Worm (Caenorhabditis elegans): ENCODE results near the gene F57B1.1.

Gene F57B1.1

ce11 chrV:13184137-13184536 is 11.3 kb downstream of the F57B1.1 start, which contains the start of gene T09E8.4:
Gene T09E8.4 (minus strand): TSS chrV:13184237.
- TF ChIP-seq lsy-12 (tag; optimal IDR thresholded peaks at IDR 0.05) (no peak), daf-12 (tag; optimal IDR thresholded peaks at IDR 0.05) (no peak), nhr-77 (tag; optimal IDR thresholded peaks at IDR 0.05) (no peak), fkh-10 (GFP tag; optimal IDR thresholded peaks at IDR 0.05) (no peak)

- TF ChIP-seq jun-1 (tag; optimal IDR thresholded peaks at IDR 0.05) (no peak), fos-1 (tag; optimal IDR thresholded peaks at IDR 0.05) (no peak), skn-1 (tag; optimal IDR thresholded peaks at IDR 0.05) (no peak), nhr-43 (tag; optimal IDR thresholded peaks at IDR 0.05; ENCODE audit: poor library complexity, severe bottlenecking) (no peak), zag-1 (tag; optimal IDR thresholded peaks at IDR 0.05) (no peak), ceh-82 (tag; optimal IDR thresholded peaks at IDR 0.05) (no peak), lin-15B (tag; optimal IDR thresholded peaks at IDR 0.05) (no peak), fkh-10 (GFP tag; optimal IDR thresholded peaks at IDR 0.05) (no peak), nhr-25 (tag; optimal IDR thresholded peaks at IDR 0.05) (no peak), aly-2 (tag; optimal IDR thresholded peaks at IDR 0.05) (no peak), ama-1 (optimal IDR thresholded peaks at IDR 0.05) (no peak), elt-2 (tag; optimal IDR thresholded peaks at IDR 0.05) (no peak)
Observed at ce11 chrV:13181450-13181849, 14.0 kb downstream of the F57B1.1 start.

- no peak for TF ChIP-seq elt-1 (tag; optimal IDR thresholded peaks at IDR 0.05)
- TF ChIP-seq skn-1 (tag; optimal IDR thresholded peaks at IDR 0.05) = no peak
- no peak for TF ChIP-seq lin-39 (tag; optimal IDR thresholded peaks at IDR 0.05)
Observed at ce11 chrV:13179986-13180591, 15.4 kb downstream of the F57B1.1 start, which contains the start of gene cni-1. Gene cni-1 (plus strand): TSS chrV:13180330.

- TF ChIP-seq fkh-2 (tag; optimal IDR thresholded peaks at IDR 0.05) = no peak
- no peak for TF ChIP-seq ztf-4 (tag; optimal IDR thresholded peaks at IDR 0.05)
- TF ChIP-seq sea-2 (GFP tag; optimal IDR thresholded peaks at IDR 0.05) = no peak
- no peak for TF ChIP-seq mml-1 (tag; optimal IDR thresholded peaks at IDR 0.05)
- no peak for TF ChIP-seq ZK546.5 (tag; optimal IDR thresholded peaks at IDR 0.05)
- TF ChIP-seq unc-39 (tag; optimal IDR thresholded peaks at IDR 0.05) = no peak
- no peak for TF ChIP-seq egl-27 (tag; optimal IDR thresholded peaks at IDR 0.05)
- no peak for TF ChIP-seq nhr-12 (tag; optimal IDR thresholded peaks at IDR 0.05)
- no peak for TF ChIP-seq nhr-28 (tag; optimal IDR thresholded peaks at IDR 0.05)
- TF ChIP-seq nhr-23 (tag; optimal IDR thresholded peaks at IDR 0.05) = no peak
Observed at ce11 chrV:13176814-13177213, 18.6 kb downstream of the F57B1.1 start.

ce11 chrV:13176117-13176753 is 19.2 kb downstream of the F57B1.1 start, which contains the start of gene him-17:
Gene him-17 (plus strand): TSS chrV:13176711.
- TF ChIP-seq snpc-4 (tag; optimal IDR thresholded peaks at IDR 0.05) (peak; percentile 55), ztf-4 (tag; optimal IDR thresholded peaks at IDR 0.05) (no peak), nhr-43 (tag; optimal IDR thresholded peaks at IDR 0.05; ENCODE audit: poor library complexity, severe bottlenecking) (peak; percentile 69), unc-62 (GFP tag; optimal IDR thresholded peaks at IDR 0.05) (no peak), unc-39 (tag; optimal IDR thresholded peaks at IDR 0.05) (no peak), aly-2 (tag; optimal IDR thresholded peaks at IDR 0.05) (peak; percentile 69), hmg-11 (tag; optimal IDR thresholded peaks at IDR 0.05) (peak; percentile 82), nhr-67 (tag; optimal IDR thresholded peaks at IDR 0.05) (peak; percentile 4), nhr-23 (tag; optimal IDR thresholded peaks at IDR 0.05) (peak; percentile 37), pqm-1 (tag; optimal IDR thresholded peaks at IDR 0.05) (no peak), elt-2 (tag; optimal IDR thresholded peaks at IDR 0.05) (peak; percentile 34), pha-4 (tag; optimal IDR thresholded peaks at IDR 0.05) (peak; percentile 57)

ce11 chrV:13173718-13174117 is 21.7 kb downstream of the F57B1.1 start:
- no peak for TF ChIP-seq unc-39 (tag; optimal IDR thresholded peaks at IDR 0.05)
- no peak for TF ChIP-seq egl-27 (tag; optimal IDR thresholded peaks at IDR 0.05)
- no peak for TF ChIP-seq ZK546.5 (tag; optimal IDR thresholded peaks at IDR 0.05)
- TF ChIP-seq ceh-28 (tag; optimal IDR thresholded peaks at IDR 0.05) = no peak
- no peak for TF ChIP-seq ztf-11 (tag; optimal IDR thresholded peaks at IDR 0.05)
- TF ChIP-seq lin-39 (tag; optimal IDR thresholded peaks at IDR 0.05) = no peak
- peak; percentile 5 for TF ChIP-seq nhr-43 (tag; optimal IDR thresholded peaks at IDR 0.05; ENCODE audit: poor library complexity, severe bottlenecking)
- peak; percentile 17 for TF ChIP-seq elt-2 (tag; optimal IDR thresholded peaks at IDR 0.05)
- no peak for TF ChIP-seq fkh-2 (tag; optimal IDR thresholded peaks at IDR 0.05)
- TF ChIP-seq lsy-12 (tag; optimal IDR thresholded peaks at IDR 0.05) = no peak
- TF ChIP-seq lin-15B (tag; optimal IDR thresholded peaks at IDR 0.05) = no peak
- TF ChIP-seq nhr-67 (tag; optimal IDR thresholded peaks at IDR 0.05) = no peak

Measured in whole organism, L3 larva.